Fruit fly (Drosophila melanogaster): ENCODE measurements around the gene Nepl19.

Gene Nepl19

DNA sequence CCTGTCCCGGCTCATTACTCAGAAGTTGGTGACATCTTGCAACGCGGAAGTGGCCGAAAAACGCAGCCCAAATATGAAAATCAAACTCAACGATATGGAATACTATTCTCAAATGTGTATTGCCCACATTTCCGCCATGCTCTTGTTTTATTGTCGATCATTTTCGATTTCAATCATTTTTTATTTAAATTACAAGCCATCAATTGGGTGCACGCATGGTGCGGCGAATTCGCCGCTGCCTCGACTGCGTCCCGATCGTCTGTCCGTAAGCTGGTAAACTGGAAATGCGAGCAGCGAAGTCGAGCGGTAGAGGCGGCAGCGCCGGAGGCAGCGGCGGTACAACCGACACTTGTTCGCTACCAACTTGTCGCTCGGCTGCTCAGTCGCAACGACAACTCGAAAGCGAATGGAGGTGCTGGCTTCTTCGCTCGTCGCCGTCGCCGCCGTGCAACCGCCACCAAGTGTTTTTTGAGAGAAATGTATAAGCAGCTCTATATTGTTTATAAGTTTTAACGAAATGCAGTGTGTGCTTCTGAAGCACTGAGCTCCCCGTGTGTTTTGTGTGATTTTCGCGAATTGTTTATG lies 11.7 kb upstream of the Nepl19 start (continued):
- TF ChIP-seq zfh1 (GFP tag; IDR thresholded peaks at IDR 0.05) (peak; percentile 24; the same call in 1 of the 3 replicates), ERR (GFP tag; optimal IDR thresholded peaks at IDR 0.05) (peak; percentile 8), Fer1 (GFP tag; optimal IDR thresholded peaks at IDR 0.05) (peak; percentile 9), chinmo (GFP tag; IDR thresholded peaks at IDR 0.05; ENCODE audit: partially characterized antibody) (peak; percentile 70; the same call in 2 of the 4 replicates), odd (GFP tag; optimal IDR thresholded peaks at IDR 0.05) (peak; percentile 10), Adf1 (GFP tag; IDR thresholded peaks at IDR 0.05) (peak; percentile 92), CG13287 (GFP tag; IDR thresholded peaks at IDR 0.05; ENCODE audit: partially characterized antibody) (peak; percentile 49; the same call in 1 of the 2 replicates), Eip74EF (GFP tag; optimal IDR thresholded peaks at IDR 0.05) (peak in 1 of 2 experiments; percentile 63), amos (GFP tag; IDR thresholded peaks at IDR 0.05; ENCODE audit: partially characterized antibody) (peak; percentile 29; the same call in 1 of the 2 replicates), vvl (GFP tag; IDR thresholded peaks at IDR 0.05) (peak; percentile 35; the same call in 1 of the 2 replicates), Bgb (GFP tag; IDR thresholded peaks at IDR 0.05; ENCODE audit: partially characterized antibody) (peak; percentile 27; the same call in 1 of the 2 replicates), repo (GFP tag; optimal IDR thresholded peaks at IDR 0.05) (no peak), Dll (GFP tag; IDR thresholded peaks at IDR 0.05; ENCODE audit: partially characterized antibody) (0 out of 4 replicates have a peak, but pooled peaks have one; percentile 36), Med (GFP tag) (peak; percentile 74), CG15514 (GFP tag; optimal IDR thresholded peaks at IDR 0.05) (peak; percentile 11), Jarid2 (GFP tag; optimal IDR thresholded peaks at IDR 0.05) (peak; percentile 92), ranshi (GFP tag; IDR thresholded peaks at IDR 0.05) (0 out of 2 replicates have a peak, but pooled peaks have one; percentile 47), CG2120 (GFP tag; optimal IDR thresholded peaks at IDR 0.05) (peak; percentile 9), CG11247 (GFP tag; IDR thresholded peaks at IDR 0.05) (no peak), D19B (GFP tag; optimal IDR thresholded peaks at IDR 0.05) (no peak), Pdp1 (GFP tag; optimal IDR thresholded peaks at IDR 0.05) (peak in 1 of 2 experiments; percentile 15), eyg (GFP tag; optimal IDR thresholded peaks at IDR 0.05) (no peak), cato (GFP tag; optimal IDR thresholded peaks at IDR 0.05; ENCODE audit: borderline replicate concordance) (no peak), Scr (GFP tag; IDR thresholded peaks at IDR 0.05; ENCODE audit: partially characterized antibody) (no peak), zen2 (GFP tag; IDR thresholded peaks at IDR 0.05; ENCODE audit: partially characterized antibody) (0 out of 3 replicates have a peak, but pooled peaks have one; percentile 46), CG5180 (GFP tag; optimal IDR thresholded peaks at IDR 0.05) (peak; percentile 100), CG8290 (GFP tag; optimal IDR thresholded peaks at IDR 0.05) (no peak), CG8290 (tag; optimal IDR thresholded peaks at IDR 0.05) (peak in 1 of 2 experiments; percentile 28), bbx (GFP tag; IDR thresholded peaks at IDR 0.05; ENCODE audit: partially characterized antibody) (peak; percentile 54), unc-4 (GFP tag; IDR thresholded peaks at IDR 0.05; ENCODE audit: partially characterized antibody) (0 out of 2 replicates have a peak, but pooled peaks have one; percentile 24), CG8924 (tag; optimal IDR thresholded peaks at IDR 0.05) (peak; percentile 8), hkb (optimal IDR thresholded peaks at IDR 0.05) (no peak), hkb (GFP tag; IDR thresholded peaks at IDR 0.05) (peak; percentile 35; the same call in 1 of the 2 replicates), slbo (GFP tag; IDR thresholded peaks at IDR 0.05) (0 out of 2 replicates have a peak, but pooled peaks have one; percentile 5), Deaf1 (tag; optimal IDR thresholded peaks at IDR 0.05) (peak; percentile 80), CG10274 (GFP tag; optimal IDR thresholded peaks at IDR 0.05) (peak; percentile 37), HmgZ (tag; optimal IDR thresholded peaks at IDR 0.05) (no peak)

dm6 chr3R:28889427-28889736 lies 9.5 kb upstream of the Nepl19 start:
- TF ChIP-seq CG12155 (GFP tag; optimal IDR thresholded peaks at IDR 0.05) (no peak), Dfd (GFP tag; optimal IDR thresholded peaks at IDR 0.05) (no peak), bbx (GFP tag; IDR thresholded peaks at IDR 0.05; ENCODE audit: partially characterized antibody) (no peak), Ada2b (GFP tag; IDR thresholded peaks at IDR 0.05) (no peak), Xrp1 (GFP tag; IDR thresholded peaks at IDR 0.05) (no peak), CG15696 (tag; optimal IDR thresholded peaks at IDR 0.05) (no peak), Blimp-1 (GFP tag; optimal IDR thresholded peaks at IDR 0.05) (no peak), h (optimal IDR thresholded peaks at IDR 0.05) (no peak), D19B (GFP tag; optimal IDR thresholded peaks at IDR 0.05) (no peak), chn (GFP tag; optimal IDR thresholded peaks at IDR 0.05) (peak; percentile 16), CG31388 (GFP tag; optimal IDR thresholded peaks at IDR 0.05) (no peak), Hr3 (GFP tag; optimal IDR thresholded peaks at IDR 0.05) (no peak), MESR4 (GFP tag; optimal IDR thresholded peaks at IDR 0.05) (peak; percentile 52), lola (GFP tag; optimal IDR thresholded peaks at IDR 0.05) (peak in 1 of 3 experiments; percentile 34), CHES-1-like (GFP tag; optimal IDR thresholded peaks at IDR 0.05) (no peak), chinmo (GFP tag; IDR thresholded peaks at IDR 0.05; ENCODE audit: partially characterized antibody) (no peak; the same call in 2 of the 4 replicates)

Measured in whole organism, embryonic.